Fruit fly (Drosophila melanogaster): ENCODE results near the gene Drep4.

Gene Drep4

DNA sequence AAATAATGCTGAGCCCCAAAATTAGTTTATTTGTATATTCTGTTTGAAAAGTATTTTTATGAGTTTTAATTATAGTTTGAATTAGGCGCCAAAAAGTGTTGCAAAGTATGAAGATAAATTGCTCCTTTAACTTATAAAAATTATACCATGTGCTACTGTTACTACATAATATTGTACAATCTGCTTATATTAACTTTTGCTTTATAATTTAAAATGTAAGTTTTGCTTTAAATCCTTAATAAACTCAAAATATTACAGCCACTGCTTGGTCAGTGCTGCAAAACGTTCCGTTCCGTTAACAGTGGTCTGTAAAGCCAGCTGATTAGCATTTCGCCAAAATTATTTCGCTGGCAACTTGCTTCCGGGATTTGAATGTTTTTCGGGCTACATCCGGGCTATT is 3.4 kb upstream of the Drep4 start, which contains the start of gene CG31729:
Gene CG31729 (plus strand): TSS at position 309 of the 400 bp plus-strand sequence.
- TF ChIP-seq Crg-1 (GFP tag; optimal IDR thresholded peaks at IDR 0.05) = no peak
- TF ChIP-seq CG7101 (tag; optimal IDR thresholded peaks at IDR 0.05) = peak; percentile 42
- peak; percentile 19 for TF ChIP-seq bab1 (GFP tag; optimal IDR thresholded peaks at IDR 0.05)
- peak; percentile 50 for TF ChIP-seq pad (GFP tag; optimal IDR thresholded peaks at IDR 0.05)
- TF ChIP-seq CG14711 (tag; optimal IDR thresholded peaks at IDR 0.05) = peak; percentile 48
- TF ChIP-seq toe (GFP tag; optimal IDR thresholded peaks at IDR 0.05) = peak; percentile 40
- no peak for TF ChIP-seq CG7045 (GFP tag; optimal IDR thresholded peaks at IDR 0.05)
- TF ChIP-seq CG5204 (GFP tag; optimal IDR thresholded peaks at IDR 0.05) = peak; percentile 48
- no peak for TF ChIP-seq CG11617 (GFP tag; optimal IDR thresholded peaks at IDR 0.05)

DNA sequence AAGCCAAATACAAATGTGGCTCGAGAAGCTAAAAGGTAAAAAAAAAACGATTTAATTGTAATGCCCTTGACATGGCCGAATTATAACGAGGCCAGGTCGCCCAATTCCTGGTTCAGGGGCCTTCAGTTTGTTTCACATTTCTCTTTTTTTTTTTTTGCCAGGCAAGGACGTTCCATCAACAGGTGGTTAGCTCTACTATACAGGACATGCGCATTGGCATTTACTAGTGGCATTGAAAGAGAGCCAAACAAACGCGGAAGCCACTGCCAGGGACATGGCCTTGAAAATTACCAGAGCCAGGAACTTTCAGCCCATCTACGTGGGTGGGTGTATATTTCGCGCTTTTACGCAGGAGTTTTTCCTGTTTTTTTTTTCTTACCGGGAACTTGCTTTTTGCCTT is 471 bp downstream of the Drep4 start:
- TF ChIP-seq cnc (optimal IDR thresholded peaks at IDR 0.05) (no peak), CG5204 (GFP tag; optimal IDR thresholded peaks at IDR 0.05) (no peak), toe (GFP tag; optimal IDR thresholded peaks at IDR 0.05) (no peak), CG1620 (GFP tag; optimal IDR thresholded peaks at IDR 0.05) (no peak), CG7045 (GFP tag; optimal IDR thresholded peaks at IDR 0.05) (no peak), CG7101 (tag; optimal IDR thresholded peaks at IDR 0.05) (no peak), pad (GFP tag; optimal IDR thresholded peaks at IDR 0.05) (no peak), Clk (GFP tag; optimal IDR thresholded peaks at IDR 0.05) (no peak), cic (GFP tag; optimal IDR thresholded peaks at IDR 0.05) (no peak), ovo (GFP tag; optimal IDR thresholded peaks at IDR 0.05) (no peak), kay (GFP tag; ENCODE audit: borderline replicate concordance) (no peak), CG33017 (tag; optimal IDR thresholded peaks at IDR 0.05) (no peak), Hr96 (GFP tag; optimal IDR thresholded peaks at IDR 0.05) (no peak), tj (GFP tag; optimal IDR thresholded peaks at IDR 0.05) (no peak)

DNA sequence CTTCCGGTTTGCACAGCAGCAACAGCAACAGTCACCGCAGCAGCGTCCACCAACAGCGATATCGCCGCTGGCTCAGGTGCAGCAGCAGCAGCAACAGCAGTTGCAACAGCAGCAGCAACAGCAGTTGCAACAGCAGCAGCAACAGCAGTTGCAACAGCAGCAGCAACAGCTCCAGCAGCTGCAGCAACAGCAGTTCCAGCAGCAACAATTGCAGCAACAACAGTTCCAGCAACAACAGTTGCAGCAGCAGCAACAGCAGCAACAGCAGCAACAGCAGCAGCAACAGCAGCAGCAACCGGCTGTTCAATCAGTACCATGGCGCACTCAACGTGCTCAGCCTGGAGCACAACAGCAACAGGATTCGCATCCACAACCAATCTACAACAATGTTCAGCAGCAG is 13.7 kb downstream of the Drep4 start:
- TF ChIP-seq Crg-1 (GFP tag; optimal IDR thresholded peaks at IDR 0.05) = no peak
- no peak for TF ChIP-seq CG7101 (tag; optimal IDR thresholded peaks at IDR 0.05)
- no peak for TF ChIP-seq CG11617 (GFP tag; optimal IDR thresholded peaks at IDR 0.05)
- no peak for TF ChIP-seq CG12768 (GFP tag; optimal IDR thresholded peaks at IDR 0.05)
- no peak for TF ChIP-seq pad (GFP tag; optimal IDR thresholded peaks at IDR 0.05)
- no peak for TF ChIP-seq toe (GFP tag; optimal IDR thresholded peaks at IDR 0.05)
- TF ChIP-seq bab1 (GFP tag; optimal IDR thresholded peaks at IDR 0.05) = no peak
- no peak for TF ChIP-seq ovo (GFP tag; optimal IDR thresholded peaks at IDR 0.05)
- TF ChIP-seq cnc (optimal IDR thresholded peaks at IDR 0.05) = no peak
- TF ChIP-seq cic (GFP tag; optimal IDR thresholded peaks at IDR 0.05) = no peak
- TF ChIP-seq CG7045 (GFP tag; optimal IDR thresholded peaks at IDR 0.05) = no peak
- TF ChIP-seq Hr96 (GFP tag; optimal IDR thresholded peaks at IDR 0.05) = no peak

DNA sequence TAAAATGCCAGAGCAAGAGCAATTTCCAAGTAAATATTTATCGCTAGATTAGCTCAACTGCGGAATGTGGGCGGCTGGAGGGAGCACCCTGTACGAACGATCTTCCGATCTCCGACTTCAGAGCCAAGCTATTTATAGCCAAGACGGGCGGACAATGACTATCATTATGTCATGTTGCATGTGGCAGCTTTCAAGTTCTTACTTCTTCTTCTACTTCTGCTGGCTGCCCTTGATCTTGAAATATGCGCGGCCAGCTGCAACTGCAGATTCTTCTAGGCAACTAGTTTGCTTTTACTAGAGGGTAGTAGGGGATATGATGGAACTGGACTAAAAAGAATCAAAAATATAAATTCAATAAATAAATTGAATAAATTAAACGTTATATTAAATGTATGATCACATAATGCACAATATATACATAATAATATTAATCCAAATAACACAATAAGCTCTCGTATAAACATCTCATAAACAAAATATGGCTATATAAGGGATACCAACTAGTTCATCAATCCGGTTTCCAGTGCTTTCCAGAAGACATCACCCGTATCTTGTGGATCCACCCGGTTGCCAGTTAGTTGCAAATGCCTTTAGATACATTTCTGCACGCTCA is 18.1 kb downstream of the Drep4 start:
- no peak for TF ChIP-seq CG1620 (GFP tag; optimal IDR thresholded peaks at IDR 0.05)
- TF ChIP-seq Clk (GFP tag; optimal IDR thresholded peaks at IDR 0.05) = no peak
- no peak for TF ChIP-seq Crg-1 (GFP tag; optimal IDR thresholded peaks at IDR 0.05)
- no peak for TF ChIP-seq CG14711 (tag; optimal IDR thresholded peaks at IDR 0.05)
- TF ChIP-seq Mnt (GFP tag; optimal IDR thresholded peaks at IDR 0.05) = no peak
- TF ChIP-seq CG7101 (tag; optimal IDR thresholded peaks at IDR 0.05) = no peak
- no peak for TF ChIP-seq CG5204 (GFP tag; optimal IDR thresholded peaks at IDR 0.05)
- no peak for TF ChIP-seq CG12768 (GFP tag; optimal IDR thresholded peaks at IDR 0.05)
- no peak for TF ChIP-seq cnc (optimal IDR thresholded peaks at IDR 0.05)
- TF ChIP-seq tj (GFP tag; optimal IDR thresholded peaks at IDR 0.05) = no peak
- TF ChIP-seq toe (GFP tag; optimal IDR thresholded peaks at IDR 0.05) = no peak
- no peak for TF ChIP-seq CG33017 (tag; optimal IDR thresholded peaks at IDR 0.05)
- no peak for TF ChIP-seq ovo (GFP tag; optimal IDR thresholded peaks at IDR 0.05)
- TF ChIP-seq Hr96 (GFP tag; optimal IDR thresholded peaks at IDR 0.05) = no peak
- TF ChIP-seq cic (GFP tag; optimal IDR thresholded peaks at IDR 0.05) = no peak
- no peak for TF ChIP-seq CG11617 (GFP tag; optimal IDR thresholded peaks at IDR 0.05)
- no peak for TF ChIP-seq pad (GFP tag; optimal IDR thresholded peaks at IDR 0.05)
- TF ChIP-seq bab1 (GFP tag; optimal IDR thresholded peaks at IDR 0.05) = no peak
- TF ChIP-seq kay (GFP tag; ENCODE audit: borderline replicate concordance) = no peak

DNA sequence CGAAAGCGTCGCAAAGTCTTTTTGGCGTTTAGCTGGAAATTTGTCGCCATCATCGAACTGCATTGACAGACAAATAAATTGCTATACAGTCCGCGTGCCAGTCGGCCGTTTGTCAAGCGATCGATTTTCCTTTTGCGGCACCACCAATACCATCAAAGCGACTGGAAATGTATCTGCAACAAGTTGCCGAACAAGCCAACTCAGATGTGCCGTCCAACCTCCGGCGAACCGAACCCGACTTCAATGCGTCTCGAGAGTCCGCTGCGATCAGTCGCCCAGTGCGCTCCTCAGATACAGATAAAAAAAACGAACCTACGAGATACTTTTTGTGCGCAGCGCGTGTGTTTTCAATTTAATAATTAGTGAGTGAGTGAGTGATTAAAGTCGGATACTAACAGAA is 19.6 kb downstream of the Drep4 start:
- no peak for TF ChIP-seq pad (GFP tag; optimal IDR thresholded peaks at IDR 0.05)
- no peak for TF ChIP-seq CG11617 (GFP tag; optimal IDR thresholded peaks at IDR 0.05)
- no peak for TF ChIP-seq CG7101 (tag; optimal IDR thresholded peaks at IDR 0.05)
- TF ChIP-seq toe (GFP tag; optimal IDR thresholded peaks at IDR 0.05) = no peak
- TF ChIP-seq Clk (GFP tag; optimal IDR thresholded peaks at IDR 0.05) = no peak
- no peak for TF ChIP-seq cnc (optimal IDR thresholded peaks at IDR 0.05)
- TF ChIP-seq Mnt (GFP tag; optimal IDR thresholded peaks at IDR 0.05) = no peak
- TF ChIP-seq CG33017 (tag; optimal IDR thresholded peaks at IDR 0.05) = no peak

DNA sequence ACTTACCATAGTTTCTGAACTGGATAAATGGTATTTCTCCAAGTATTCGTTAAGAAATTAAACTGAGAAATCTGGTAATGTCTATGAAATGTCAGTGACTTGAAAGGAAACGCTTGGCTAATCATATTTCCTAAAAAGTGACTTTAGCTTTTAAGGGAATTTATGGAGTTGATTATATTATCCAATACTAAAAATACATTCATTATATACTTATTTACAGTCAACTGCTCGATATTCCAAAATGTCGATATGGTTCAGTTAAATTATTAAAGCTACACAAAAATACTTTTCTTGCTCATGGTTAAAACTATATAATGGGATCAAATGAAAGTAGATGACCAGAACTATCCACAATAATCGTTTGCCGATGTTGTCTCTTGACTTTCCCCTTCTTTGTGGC is 20.5 kb downstream of the Drep4 start, which contains the start of gene CG31848:
Gene CG31848 (minus strand): TSS at position 101 of the 400 bp plus-strand sequence.
- no peak for TF ChIP-seq pad (GFP tag; optimal IDR thresholded peaks at IDR 0.05)
- no peak for TF ChIP-seq ovo (GFP tag; optimal IDR thresholded peaks at IDR 0.05)
- no peak for TF ChIP-seq tj (GFP tag; optimal IDR thresholded peaks at IDR 0.05)
- TF ChIP-seq CG1620 (GFP tag; optimal IDR thresholded peaks at IDR 0.05) = no peak
- TF ChIP-seq toe (GFP tag; optimal IDR thresholded peaks at IDR 0.05) = no peak
- no peak for TF ChIP-seq Crg-1 (GFP tag; optimal IDR thresholded peaks at IDR 0.05)
- no peak for TF ChIP-seq cic (GFP tag; optimal IDR thresholded peaks at IDR 0.05)
- no peak for TF ChIP-seq Hr96 (GFP tag; optimal IDR thresholded peaks at IDR 0.05)
- no peak for TF ChIP-seq CG33017 (tag; optimal IDR thresholded peaks at IDR 0.05)
- TF ChIP-seq Clk (GFP tag; optimal IDR thresholded peaks at IDR 0.05) = no peak

Data from whole organism, adult.